Worm (Caenorhabditis elegans): ENCODE measurements around the gene nhr-195.

nhr-195 gene

ce11 chrV:8972271-8972670, at the start of gene nhr-195:
nhr-195 (minus strand) TSS chrV:8972371.
- TF ChIP-seq tbx-37 (GFP tag; conservative IDR thresholded peaks at IDR 0.05) (no peak), flt-1 (GFP tag; IDR thresholded peaks at IDR 0.05) (no peak)

ce11 chrV:9018871-9019270, 46.7 kb upstream of the nhr-195 start:
- TF ChIP-seq hnd-1 (tag; optimal IDR thresholded peaks at IDR 0.05): no peak
- TF ChIP-seq ceh-13 (GFP tag; optimal IDR thresholded peaks at IDR 0.05): no peak
- no peak for TF ChIP-seq hmbx-1 (tag; optimal IDR thresholded peaks at IDR 0.05)
- no peak for TF ChIP-seq F13C5.2 (tag; optimal IDR thresholded peaks at IDR 0.05)
- no peak for TF ChIP-seq scrt-1 (GFP tag; IDR thresholded peaks at IDR 0.05)
- no peak for TF ChIP-seq ceh-36 (tag; optimal IDR thresholded peaks at IDR 0.05)
- TF ChIP-seq ets-7 (tag; optimal IDR thresholded peaks at IDR 0.05): no peak
- TF ChIP-seq aly-1 (tag; optimal IDR thresholded peaks at IDR 0.05): no peak
- no peak for TF ChIP-seq pes-1 (GFP tag; IDR thresholded peaks at IDR 0.05)
- no peak for TF ChIP-seq tbx-37 (GFP tag; conservative IDR thresholded peaks at IDR 0.05)
- TF ChIP-seq hmg-4 (GFP tag; optimal IDR thresholded peaks at IDR 0.05): no peak
- TF ChIP-seq tra-4 (tag; optimal IDR thresholded peaks at IDR 0.05): no peak
- TF ChIP-seq sea-1 (GFP tag; conservative IDR thresholded peaks at IDR 0.05): no peak
- TF ChIP-seq flt-1 (GFP tag; IDR thresholded peaks at IDR 0.05): no peak
- no peak for TF ChIP-seq ama-1 (optimal IDR thresholded peaks at IDR 0.05)
- no peak for TF ChIP-seq B0310.2 (tag; optimal IDR thresholded peaks at IDR 0.05)
- no peak for TF ChIP-seq tbx-11 (GFP tag; IDR thresholded peaks at IDR 0.05)

ce11 chrV:9016479-9016878, 44.3 kb upstream of the nhr-195 start, which contains the start of gene oac-40:
oac-40 (plus strand) TSS chrV:9016779.
- TF ChIP-seq hmbx-1 (tag; optimal IDR thresholded peaks at IDR 0.05) (no peak), ets-7 (tag; optimal IDR thresholded peaks at IDR 0.05) (no peak)

ce11 chrV:9015540-9015939, 43.4 kb upstream of the nhr-195 start, which contains the start of gene srt-18:
srt-18 (minus strand) TSS chrV:9015640.
- TF ChIP-seq ama-1 (optimal IDR thresholded peaks at IDR 0.05): no peak
- no peak for TF ChIP-seq hnd-1 (tag; optimal IDR thresholded peaks at IDR 0.05)
- TF ChIP-seq tbx-11 (GFP tag; IDR thresholded peaks at IDR 0.05): no peak
- no peak for TF ChIP-seq hmbx-1 (tag; optimal IDR thresholded peaks at IDR 0.05)
- TF ChIP-seq ceh-36 (tag; optimal IDR thresholded peaks at IDR 0.05): no peak
- TF ChIP-seq tra-4 (tag; optimal IDR thresholded peaks at IDR 0.05): no peak
- no peak for TF ChIP-seq tbx-37 (GFP tag; conservative IDR thresholded peaks at IDR 0.05)
- no peak for TF ChIP-seq flt-1 (GFP tag; IDR thresholded peaks at IDR 0.05)
- no peak for TF ChIP-seq ceh-13 (GFP tag; optimal IDR thresholded peaks at IDR 0.05)
- no peak for TF ChIP-seq B0310.2 (tag; optimal IDR thresholded peaks at IDR 0.05)
- TF ChIP-seq hmg-4 (GFP tag; optimal IDR thresholded peaks at IDR 0.05): no peak
- no peak for TF ChIP-seq sea-1 (GFP tag; conservative IDR thresholded peaks at IDR 0.05)
- no peak for TF ChIP-seq ets-7 (tag; optimal IDR thresholded peaks at IDR 0.05)
- TF ChIP-seq aly-1 (tag; optimal IDR thresholded peaks at IDR 0.05): no peak
- no peak for TF ChIP-seq pes-1 (GFP tag; IDR thresholded peaks at IDR 0.05)
- no peak for TF ChIP-seq F13C5.2 (tag; optimal IDR thresholded peaks at IDR 0.05)
- TF ChIP-seq scrt-1 (GFP tag; IDR thresholded peaks at IDR 0.05): no peak

- TF ChIP-seq F13C5.2 (tag; optimal IDR thresholded peaks at IDR 0.05) (no peak), hmg-4 (GFP tag; optimal IDR thresholded peaks at IDR 0.05) (no peak), hmbx-1 (tag; optimal IDR thresholded peaks at IDR 0.05) (no peak), B0310.2 (tag; optimal IDR thresholded peaks at IDR 0.05) (no peak), pes-1 (GFP tag; IDR thresholded peaks at IDR 0.05) (no peak), flt-1 (GFP tag; IDR thresholded peaks at IDR 0.05) (no peak), ceh-36 (tag; optimal IDR thresholded peaks at IDR 0.05) (no peak), aly-1 (tag; optimal IDR thresholded peaks at IDR 0.05) (no peak), scrt-1 (GFP tag; IDR thresholded peaks at IDR 0.05) (no peak), tbx-11 (GFP tag; IDR thresholded peaks at IDR 0.05) (no peak), tbx-37 (GFP tag; conservative IDR thresholded peaks at IDR 0.05) (no peak), hnd-1 (tag; optimal IDR thresholded peaks at IDR 0.05) (no peak), ceh-13 (GFP tag; optimal IDR thresholded peaks at IDR 0.05) (no peak), ama-1 (optimal IDR thresholded peaks at IDR 0.05) (no peak), tra-4 (tag; optimal IDR thresholded peaks at IDR 0.05) (no peak), sea-1 (GFP tag; conservative IDR thresholded peaks at IDR 0.05) (no peak), ets-7 (tag; optimal IDR thresholded peaks at IDR 0.05) (no peak)
Measured at ce11 chrV:9013765-9014164, 41.6 kb upstream of the nhr-195 start, which contains the start of gene srh-201. srh-201 (minus strand) TSS chrV:9013865.

ce11 chrV:9009175-9009574, 37.0 kb upstream of the nhr-195 start, which contains the start of gene srx-2:
srx-2 (plus strand) TSS chrV:9009475.
- TF ChIP-seq ama-1 (optimal IDR thresholded peaks at IDR 0.05) (no peak), pes-1 (GFP tag; IDR thresholded peaks at IDR 0.05) (no peak), F13C5.2 (tag; optimal IDR thresholded peaks at IDR 0.05) (no peak), tra-4 (tag; optimal IDR thresholded peaks at IDR 0.05) (no peak), aly-1 (tag; optimal IDR thresholded peaks at IDR 0.05) (no peak), ceh-36 (tag; optimal IDR thresholded peaks at IDR 0.05) (no peak), tbx-11 (GFP tag; IDR thresholded peaks at IDR 0.05) (no peak), hmg-4 (GFP tag; optimal IDR thresholded peaks at IDR 0.05) (no peak), sea-1 (GFP tag; conservative IDR thresholded peaks at IDR 0.05) (no peak), ceh-13 (GFP tag; optimal IDR thresholded peaks at IDR 0.05) (no peak), scrt-1 (GFP tag; IDR thresholded peaks at IDR 0.05) (no peak), tbx-37 (GFP tag; conservative IDR thresholded peaks at IDR 0.05) (no peak), flt-1 (GFP tag; IDR thresholded peaks at IDR 0.05) (no peak), hmbx-1 (tag; optimal IDR thresholded peaks at IDR 0.05) (no peak), ets-7 (tag; optimal IDR thresholded peaks at IDR 0.05) (no peak), hnd-1 (tag; optimal IDR thresholded peaks at IDR 0.05) (no peak), B0310.2 (tag; optimal IDR thresholded peaks at IDR 0.05) (no peak)

- TF ChIP-seq ets-7 (tag; optimal IDR thresholded peaks at IDR 0.05): no peak
- TF ChIP-seq tra-4 (tag; optimal IDR thresholded peaks at IDR 0.05): no peak
- TF ChIP-seq aly-1 (tag; optimal IDR thresholded peaks at IDR 0.05): no peak
- no peak for TF ChIP-seq F13C5.2 (tag; optimal IDR thresholded peaks at IDR 0.05)
- no peak for TF ChIP-seq hmbx-1 (tag; optimal IDR thresholded peaks at IDR 0.05)
- TF ChIP-seq sea-1 (GFP tag; conservative IDR thresholded peaks at IDR 0.05): no peak
Measured at ce11 chrV:9005243-9005642, 33.1 kb upstream of the nhr-195 start, which contains the start of gene srx-3. srx-3 (plus strand) TSS chrV:9005543.

- TF ChIP-seq F13C5.2 (tag; optimal IDR thresholded peaks at IDR 0.05) (no peak), ama-1 (optimal IDR thresholded peaks at IDR 0.05) (no peak), hnd-1 (tag; optimal IDR thresholded peaks at IDR 0.05) (no peak), tbx-37 (GFP tag; conservative IDR thresholded peaks at IDR 0.05) (no peak), tra-4 (tag; optimal IDR thresholded peaks at IDR 0.05) (no peak), hmbx-1 (tag; optimal IDR thresholded peaks at IDR 0.05) (no peak), B0310.2 (tag; optimal IDR thresholded peaks at IDR 0.05) (no peak), ceh-36 (tag; optimal IDR thresholded peaks at IDR 0.05) (no peak), sea-1 (GFP tag; conservative IDR thresholded peaks at IDR 0.05) (no peak), aly-1 (tag; optimal IDR thresholded peaks at IDR 0.05) (no peak), pes-1 (GFP tag; IDR thresholded peaks at IDR 0.05) (no peak), ceh-13 (GFP tag; optimal IDR thresholded peaks at IDR 0.05) (no peak), scrt-1 (GFP tag; IDR thresholded peaks at IDR 0.05) (no peak), hmg-4 (GFP tag; optimal IDR thresholded peaks at IDR 0.05) (no peak), tbx-11 (GFP tag; IDR thresholded peaks at IDR 0.05) (no peak), ets-7 (tag; optimal IDR thresholded peaks at IDR 0.05) (no peak), flt-1 (GFP tag; IDR thresholded peaks at IDR 0.05) (no peak)
Measured at ce11 chrV:9003291-9003690, 31.1 kb upstream of the nhr-195 start, which contains the start of gene srx-1. srx-1 (plus strand) TSS chrV:9003672.

Data from whole organism, early embryonic.